Fruit fly (Drosophila melanogaster): ENCODE results near the gene beta-Spec.

beta-Spec gene

dm6 chrX:17696637-17697036 lies 39.5 kb downstream of the beta-Spec start (continued):
- TF ChIP-seq fu2 (GFP tag; optimal IDR thresholded peaks at IDR 0.05): peak; percentile 12
- TF ChIP-seq crc (GFP tag; optimal IDR thresholded peaks at IDR 0.05): no peak
- TF ChIP-seq NfI (GFP tag; optimal IDR thresholded peaks at IDR 0.05): peak; percentile 64
- no peak for TF ChIP-seq Hr78 (GFP tag; optimal IDR thresholded peaks at IDR 0.05)
- peak; percentile 65 for TF ChIP-seq seq (GFP tag; IDR thresholded peaks at IDR 0.05)
- no peak for TF ChIP-seq Elba2 (GFP tag; optimal IDR thresholded peaks at IDR 0.05)
- TF ChIP-seq fd3F (GFP tag; optimal IDR thresholded peaks at IDR 0.05): peak; percentile 60
- peak; percentile 55 for TF ChIP-seq CG13424 (tag; optimal IDR thresholded peaks at IDR 0.05)
- peak; percentile 51 for TF ChIP-seq CG8281 (tag; optimal IDR thresholded peaks at IDR 0.05)
- TF ChIP-seq CG18011 (GFP tag; optimal IDR thresholded peaks at IDR 0.05): no peak
- no peak for TF ChIP-seq CG7963 (GFP tag; IDR thresholded peaks at IDR 0.05; ENCODE audit: partially characterized antibody)
- TF ChIP-seq sc (optimal IDR thresholded peaks at IDR 0.05): no peak
- no peak for TF ChIP-seq sc (GFP tag; optimal IDR thresholded peaks at IDR 0.05)
- TF ChIP-seq CG34376 (GFP tag; optimal IDR thresholded peaks at IDR 0.05): peak; percentile 50
- TF ChIP-seq Opbp (GFP tag; IDR thresholded peaks at IDR 0.05; ENCODE audit: partially characterized antibody): no peak
- TF ChIP-seq ken (GFP tag; IDR thresholded peaks at IDR 0.05): no peak
- no peak for TF ChIP-seq nerfin-2 (GFP tag; IDR thresholded peaks at IDR 0.05; ENCODE audit: partially characterized antibody)
- TF ChIP-seq caup (GFP tag; optimal IDR thresholded peaks at IDR 0.05; ENCODE audit: severe bottlenecking): peak; percentile 26
- no peak for TF ChIP-seq CG12155 (GFP tag; optimal IDR thresholded peaks at IDR 0.05)
- no peak for TF ChIP-seq CG4328 (GFP tag; optimal IDR thresholded peaks at IDR 0.05)
- no peak for TF ChIP-seq Six4 (GFP tag; optimal IDR thresholded peaks at IDR 0.05)
- TF ChIP-seq dmrt11E (tag; optimal IDR thresholded peaks at IDR 0.05): peak; percentile 33
- TF ChIP-seq lov (optimal IDR thresholded peaks at IDR 0.05): no peak
- TF ChIP-seq lov (GFP tag; IDR thresholded peaks at IDR 0.05): no peak
- TF ChIP-seq toy (GFP tag; IDR thresholded peaks at IDR 0.05): 0 out of 2 replicates have a peak, but pooled peaks have one; percentile 40
- TF ChIP-seq Lim3 (GFP tag; IDR thresholded peaks at IDR 0.05): no peak
- TF ChIP-seq CG17359 (tag; optimal IDR thresholded peaks at IDR 0.05): peak; percentile 32
- TF ChIP-seq Max (GFP tag; optimal IDR thresholded peaks at IDR 0.05): no peak
- TF ChIP-seq CG14667 (GFP tag; IDR thresholded peaks at IDR 0.05): peak; percentile 21; the same call in 1 of the 2 replicates
- no peak for TF ChIP-seq CG31388 (GFP tag; optimal IDR thresholded peaks at IDR 0.05)
- no peak for TF ChIP-seq CG14710 (tag; optimal IDR thresholded peaks at IDR 0.05)
- no peak for TF ChIP-seq CG11723 (GFP tag; optimal IDR thresholded peaks at IDR 0.05)
- TF ChIP-seq Ets97D (GFP tag; optimal IDR thresholded peaks at IDR 0.05): no peak
- no peak for TF ChIP-seq chif (GFP tag; optimal IDR thresholded peaks at IDR 0.05)
- TF ChIP-seq Eip74EF (GFP tag; optimal IDR thresholded peaks at IDR 0.05): peak in 1 of 2 experiments; percentile 21
- peak; percentile 33 for TF ChIP-seq CG17829 (tag; optimal IDR thresholded peaks at IDR 0.05)
- TF ChIP-seq Mrtf (GFP tag; IDR thresholded peaks at IDR 0.05): peak; percentile 32; the same call in 1 of the 3 replicates
- no peak for TF ChIP-seq twi (tag; optimal IDR thresholded peaks at IDR 0.05)
- peak; percentile 40; the same call in 1 of the 2 replicates for TF ChIP-seq CG4730 (GFP tag; IDR thresholded peaks at IDR 0.05)
- TF ChIP-seq Dfd (GFP tag; optimal IDR thresholded peaks at IDR 0.05): no peak
- TF ChIP-seq sqz (GFP tag; optimal IDR thresholded peaks at IDR 0.05): no peak
- TF ChIP-seq Dref (GFP tag; IDR thresholded peaks at IDR 0.05): no peak
- TF ChIP-seq CG30431 (GFP tag; optimal IDR thresholded peaks at IDR 0.05): no peak
- peak; percentile 23; the same call in 1 of the 2 replicates for TF ChIP-seq E2f1 (GFP tag; IDR thresholded peaks at IDR 0.05)
- TF ChIP-seq Deaf1 (tag; optimal IDR thresholded peaks at IDR 0.05): no peak
- TF ChIP-seq tx (GFP tag; optimal IDR thresholded peaks at IDR 0.05): no peak
- no peak for TF ChIP-seq jigr1 (GFP tag; IDR thresholded peaks at IDR 0.05)
- TF ChIP-seq CG10565 (GFP tag; optimal IDR thresholded peaks at IDR 0.05): no peak
- no peak for TF ChIP-seq her (GFP tag; optimal IDR thresholded peaks at IDR 0.05)
- TF ChIP-seq Neu2 (GFP tag; optimal IDR thresholded peaks at IDR 0.05; ENCODE audit: borderline replicate concordance): no peak
- peak; percentile 77 for TF ChIP-seq al (GFP tag; IDR thresholded peaks at IDR 0.05)
